Fruit fly (Drosophila melanogaster) whole organism: ENCODE results near the gene HIP.
"Not testable (repeated sequence)": the region's sequence is repeated elsewhere in the genome, so short reads cannot be mapped to it uniquely, and the experiment has no call there.

Experiments
- CG8478 ChIP-seq: fragments of >200 bp; optimal IDR thresholded peaks from 2 replicates; lab custom pipeline; 2018; ENCODE audit warnings: inconsistent platforms
- Dll ChIP-seq: fragments of >200 bp; optimal IDR thresholded peaks from 2 replicates; lab custom pipeline; 2017
- EcR ChIP-seq, 2 experiments: fragments of >200 bp; optimal IDR thresholded peaks; 2 replicates each; lab custom pipeline; 2017; ENCODE audit warnings: missing biosample characterization in 2 of 2, missing genetic modification characterization in 2 of 2, missing genetic modification reagents in 2 of 2
- pan ChIP-seq: fragments of >200 bp; optimal IDR thresholded peaks from 2 replicates; lab custom pipeline; 2017
- psq ChIP-seq: fragments of >200 bp; optimal IDR thresholded peaks from 2 replicates; lab custom pipeline; 2017
- usp ChIP-seq: fragments of >200 bp; optimal IDR thresholded peaks from 2 replicates; lab custom pipeline; 2017; ENCODE audit warnings: missing biosample characterization, missing genetic modification characterization, mixed read lengths

Gene HIP

DNA sequence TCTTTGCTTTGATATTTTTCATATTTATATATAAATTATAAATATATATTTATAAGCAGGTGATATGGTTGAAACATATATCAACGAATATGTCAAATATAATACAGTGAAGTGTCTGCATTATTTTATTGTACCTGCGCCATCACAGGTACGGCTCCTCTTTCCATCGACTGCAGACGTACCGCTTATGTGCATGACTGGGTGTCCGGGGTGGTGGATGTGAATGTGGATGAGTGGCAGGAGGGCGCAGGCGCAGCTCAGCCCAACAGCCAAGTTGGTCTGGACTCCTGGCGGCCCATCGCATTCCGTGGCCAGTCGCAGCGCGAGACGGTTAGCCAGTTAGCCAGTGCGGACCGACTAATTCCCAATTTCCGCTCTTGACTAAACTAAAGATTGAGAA, 3.1 kb downstream of the HIP start, which contains the start of gene fd3F:
fd3F (plus strand) TSS at position 301 of the 400 bp plus-strand sequence.
- not testable (repeated sequence) for TF ChIP-seq usp (GFP tag; lab: Kevin White, UChicago); pan (lab: Kevin White, UChicago); EcR (GFP tag; optimal IDR thresholded peaks at IDR 0.05; lab: Kevin White, UChicago)

DNA sequence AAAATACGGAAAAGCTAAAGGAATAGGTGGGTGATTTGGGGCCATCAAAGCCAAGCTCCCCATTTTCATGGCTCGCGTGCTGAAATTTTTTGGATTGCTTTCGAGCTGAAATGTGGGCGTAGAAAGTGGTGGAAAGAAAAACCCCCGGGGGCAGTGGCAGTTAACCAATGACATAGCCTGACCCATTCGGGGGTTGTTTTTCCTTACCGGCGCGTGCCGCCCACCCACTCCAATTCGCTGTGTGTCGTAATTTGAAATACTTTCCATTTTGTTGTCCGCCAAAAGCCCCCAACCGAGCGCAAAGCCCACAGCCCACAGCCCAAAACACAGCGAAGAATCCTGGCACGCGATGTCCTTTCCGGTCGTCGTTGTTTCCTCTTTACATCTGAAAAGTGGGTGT, 9.5 kb downstream of the HIP start:
- TF ChIP-seq EcR (GFP tag; optimal IDR thresholded peaks at IDR 0.05; lab: Kevin White, UChicago) (no peak), pan (lab: Kevin White, UChicago) (no peak), usp (GFP tag; lab: Kevin White, UChicago) (no peak), psq (lab: Kevin White, UChicago) (no peak), Dll (lab: Kevin White, UChicago) (no peak), CG8478 (lab: Kevin White, UChicago) (no peak)

DNA sequence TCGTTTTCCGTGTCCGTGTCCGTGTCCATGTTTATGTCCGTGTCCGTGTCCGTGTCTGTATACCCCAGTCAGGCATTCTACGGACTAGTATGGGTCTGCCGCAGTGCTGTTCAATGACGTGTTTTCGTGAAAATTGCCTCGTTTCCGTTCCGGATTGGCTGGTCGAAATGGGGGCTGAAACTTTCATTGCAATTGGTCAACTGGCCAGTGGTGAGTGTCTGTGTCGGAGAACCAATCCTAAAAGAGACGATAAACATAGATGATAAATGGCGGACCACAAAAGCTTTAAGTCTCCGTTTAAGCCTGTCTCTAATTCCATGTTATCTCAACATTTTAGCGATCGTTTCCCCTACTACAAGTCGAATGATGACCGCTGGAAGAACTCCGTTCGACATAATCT, 10.1 kb downstream of the HIP start:
- TF ChIP-seq Dll (lab: Kevin White, UChicago) (no peak), EcR (GFP tag; optimal IDR thresholded peaks at IDR 0.05; lab: Kevin White, UChicago) (no peak), usp (GFP tag; lab: Kevin White, UChicago) (no peak), pan (lab: Kevin White, UChicago) (no peak), psq (lab: Kevin White, UChicago) (no peak), CG8478 (lab: Kevin White, UChicago) (no peak)

DNA sequence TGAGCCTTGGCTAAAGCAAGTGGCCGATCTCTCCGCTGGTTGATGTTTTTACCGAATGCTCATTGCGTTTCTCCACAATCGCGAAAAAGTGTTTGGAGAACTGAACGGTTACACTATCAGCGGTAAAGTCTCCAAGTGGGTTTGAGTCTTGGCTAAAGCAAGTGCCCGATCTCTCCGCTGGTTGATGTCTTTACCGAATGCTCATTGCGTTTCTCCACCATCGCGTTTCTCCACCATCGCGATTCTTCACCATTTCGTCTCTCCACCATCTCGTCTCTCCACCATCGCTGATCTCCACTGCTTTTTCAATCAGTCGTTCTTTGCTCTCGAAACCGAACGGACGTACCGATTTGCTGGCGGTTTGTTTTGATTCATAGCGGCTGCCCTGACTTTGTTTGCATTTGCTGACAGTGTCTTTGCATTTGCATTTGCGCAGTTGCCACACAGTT, 12.4 kb downstream of the HIP start, which contains the start of gene ec:
ec (plus strand) TSS at position 359 of the 449 bp plus-strand sequence.
- TF ChIP-seq psq (lab: Kevin White, UChicago) = no peak
- no peak for TF ChIP-seq pan (lab: Kevin White, UChicago)
- TF ChIP-seq usp (GFP tag; lab: Kevin White, UChicago) = no peak
- TF ChIP-seq CG8478 (lab: Kevin White, UChicago) = no peak
- no peak for TF ChIP-seq EcR (GFP tag; optimal IDR thresholded peaks at IDR 0.05; lab: Kevin White, UChicago)
- TF ChIP-seq Dll (lab: Kevin White, UChicago) = no peak

dm6 chrX:3815663-3816062, 16.7 kb downstream of the HIP start:
- TF ChIP-seq EcR (GFP tag; optimal IDR thresholded peaks at IDR 0.05; lab: Kevin White, UChicago) (no peak), CG8478 (lab: Kevin White, UChicago) (no peak), Dll (lab: Kevin White, UChicago) (no peak), usp (GFP tag; lab: Kevin White, UChicago) (no peak), psq (lab: Kevin White, UChicago) (no peak), pan (lab: Kevin White, UChicago) (no peak)

dm6 chrX:3819470-3819869, 20.5 kb downstream of the HIP start:
- TF ChIP-seq usp (GFP tag; lab: Kevin White, UChicago) = no peak
- no peak for TF ChIP-seq psq (lab: Kevin White, UChicago)

dm6 chrX:3825069-3825468, 26.1 kb downstream of the HIP start:
- TF ChIP-seq Dll (lab: Kevin White, UChicago) = no peak
- no peak for TF ChIP-seq usp (GFP tag; lab: Kevin White, UChicago)
- TF ChIP-seq pan (lab: Kevin White, UChicago) = no peak
- TF ChIP-seq EcR (GFP tag; optimal IDR thresholded peaks at IDR 0.05; lab: Kevin White, UChicago) = no peak

DNA sequence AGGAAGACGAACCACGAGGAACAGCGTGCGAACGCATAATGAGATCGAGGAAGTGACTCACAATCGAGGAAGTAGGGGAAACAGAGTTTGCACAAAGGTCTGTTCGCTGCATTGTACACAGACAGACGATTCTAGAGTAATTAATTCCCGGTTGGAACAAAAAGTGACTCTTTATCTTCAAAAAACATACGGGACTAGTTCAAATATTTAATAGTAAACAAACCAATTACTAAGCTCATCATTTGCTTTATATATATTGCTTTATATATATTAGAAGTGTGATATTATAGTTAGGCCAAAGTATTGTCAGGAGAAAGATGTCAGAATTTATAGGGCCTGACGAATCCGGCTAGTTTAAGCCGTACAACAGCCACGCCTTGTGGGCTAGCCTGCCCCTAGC, 28.9 kb downstream of the HIP start, which contains the start of gene CG2901:
CG2901 (plus strand) TSS at position 301 of the 400 bp plus-strand sequence.
- no peak for TF ChIP-seq pan (lab: Kevin White, UChicago)
- TF ChIP-seq usp (GFP tag; lab: Kevin White, UChicago) = no peak
- TF ChIP-seq EcR (GFP tag; optimal IDR thresholded peaks at IDR 0.05; lab: Kevin White, UChicago) = no peak
- TF ChIP-seq CG8478 (lab: Kevin White, UChicago) = no peak
- no peak for TF ChIP-seq Dll (lab: Kevin White, UChicago)
- no peak for TF ChIP-seq psq (lab: Kevin White, UChicago)

DNA sequence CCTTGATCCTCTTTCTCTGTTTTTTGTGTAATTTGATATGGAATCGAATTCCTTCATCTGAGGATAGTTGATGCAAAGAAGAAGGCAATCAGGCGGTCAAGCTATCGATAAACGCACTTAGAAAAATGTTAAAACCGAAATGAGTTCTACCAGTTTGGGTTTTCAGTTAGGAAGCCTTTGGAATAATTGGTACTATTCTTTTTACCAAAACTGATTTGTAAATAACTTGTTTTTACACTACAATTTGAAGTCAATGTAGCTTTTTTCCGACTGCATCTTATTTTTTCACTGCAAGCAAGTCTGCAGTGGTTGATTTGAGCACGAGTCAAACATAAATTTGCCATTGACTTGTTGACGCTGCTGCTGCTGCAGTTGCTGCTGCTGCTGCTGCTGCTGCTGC, 32.8 kb downstream of the HIP start:
- TF ChIP-seq usp (GFP tag; lab: Kevin White, UChicago) (no peak), EcR (GFP tag; optimal IDR thresholded peaks at IDR 0.05; lab: Kevin White, UChicago) (no peak), Dll (lab: Kevin White, UChicago) (no peak), CG8478 (lab: Kevin White, UChicago) (no peak), psq (lab: Kevin White, UChicago) (no peak), pan (lab: Kevin White, UChicago) (no peak)

dm6 chrX:3832226-3832625, 33.3 kb downstream of the HIP start:
- TF ChIP-seq Dll (lab: Kevin White, UChicago) (no peak), pan (lab: Kevin White, UChicago) (no peak), EcR (GFP tag; optimal IDR thresholded peaks at IDR 0.05; lab: Kevin White, UChicago) (no peak), usp (GFP tag; lab: Kevin White, UChicago) (no peak), psq (lab: Kevin White, UChicago) (no peak), CG8478 (lab: Kevin White, UChicago) (no peak)

DNA sequence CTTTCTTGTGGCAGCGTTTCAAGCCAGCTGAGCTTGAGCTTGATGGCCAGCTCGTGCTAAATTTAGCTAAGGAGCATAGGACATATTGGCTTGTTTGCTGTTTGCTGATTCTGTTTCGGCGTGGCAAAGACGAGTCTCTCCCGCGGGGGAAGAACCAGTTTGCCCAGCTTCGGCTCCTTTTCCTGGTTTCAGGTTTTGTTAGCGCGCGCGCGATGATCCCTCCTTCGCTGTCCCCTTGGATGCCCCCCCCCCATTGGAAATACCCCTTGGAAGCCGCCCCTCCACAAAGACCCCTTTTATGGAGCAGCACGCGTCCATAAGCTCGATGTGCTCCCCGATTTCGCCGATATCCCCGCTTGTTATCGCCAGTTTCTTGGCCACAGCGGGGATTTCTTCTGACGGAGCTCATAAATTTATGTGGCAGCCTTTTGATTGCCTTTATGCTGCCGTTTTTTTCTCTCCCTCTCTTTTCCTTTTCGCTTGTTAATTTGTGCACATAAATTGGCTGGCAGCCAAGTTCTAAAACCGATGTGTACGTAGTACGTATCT, 34.2 kb downstream of the HIP start:
- TF ChIP-seq CG8478 (lab: Kevin White, UChicago) (no peak), psq (lab: Kevin White, UChicago) (no peak), usp (GFP tag; lab: Kevin White, UChicago) (no peak), Dll (lab: Kevin White, UChicago) (no peak), EcR (GFP tag; optimal IDR thresholded peaks at IDR 0.05; lab: Kevin White, UChicago) (no peak), pan (lab: Kevin White, UChicago) (no peak)
